Worm (Caenorhabditis elegans) whole organism, L3 larva: ENCODE results near the gene pdi-6.

ENCODE experiments used
- R02D3.7 ChIP-seq: fragments of 150-350 bp; optimal IDR thresholded peaks from 2 replicates; lab custom pipeline; 2014; ENCODE audit warnings: missing biosample characterization, missing genetic modification characterization
- ZK546.5 ChIP-seq: sonication (generic microtip); optimal IDR thresholded peaks from 2 replicates; lab custom pipeline; 2017; ENCODE audit warnings: missing biosample characterization, missing genetic modification characterization
- aly-2 ChIP-seq: fragments of 150-350 bp; optimal IDR thresholded peaks from 2 replicates; lab custom pipeline; 2014; ENCODE audit warnings: missing biosample characterization, missing genetic modification characterization
- ama-1 ChIP-seq: fragments of 150-350 bp; optimal IDR thresholded peaks from 2 replicates; lab custom pipeline; 2018
- ceh-16 ChIP-seq: sonication (generic microtip); optimal IDR thresholded peaks from 2 replicates; lab custom pipeline; 2017; ENCODE audit warnings: missing biosample characterization, missing genetic modification characterization
- ceh-28 ChIP-seq: fragments of 150-350 bp; optimal IDR thresholded peaks from 2 replicates; lab custom pipeline; 2014; ENCODE audit warnings: missing biosample characterization, missing genetic modification reagents, missing genetic modification characterization
- ceh-82 ChIP-seq: fragments of 150-350 bp; optimal IDR thresholded peaks from 2 replicates; lab custom pipeline; 2014; ENCODE audit warnings: missing biosample characterization, missing genetic modification characterization
- ceh-9 ChIP-seq: sonication (generic microtip); optimal IDR thresholded peaks from 2 replicates; lab custom pipeline; 2018; ENCODE audit warnings: missing biosample characterization, missing genetic modification characterization
- daf-12 ChIP-seq: fragments of 150-350 bp; optimal IDR thresholded peaks from 2 replicates; lab custom pipeline; 2014; ENCODE audit warnings: missing biosample characterization, missing genetic modification reagents, missing genetic modification characterization
- egl-27 ChIP-seq: sonication (generic microtip); optimal IDR thresholded peaks from 4 replicates; lab custom pipeline; 2017; ENCODE audit warnings: missing biosample characterization, missing genetic modification reagents, missing genetic modification characterization
- egl-5 ChIP-seq: fragments of 150-350 bp; optimal IDR thresholded peaks from 2 replicates; lab custom pipeline; 2017; ENCODE audit warnings: missing biosample characterization, missing genetic modification reagents, missing genetic modification characterization, inconsistent platforms
- elt-1 ChIP-seq: fragments of 150-350 bp; optimal IDR thresholded peaks from 2 replicates; lab custom pipeline; 2014; ENCODE audit warnings: missing biosample characterization, missing genetic modification characterization
- elt-2 ChIP-seq: sonication (generic microtip); optimal IDR thresholded peaks from 2 replicates; lab custom pipeline; 2016; ENCODE audit warnings: missing genetic modification reagents, mild to moderate bottlenecking, missing genetic modification characterization, missing compliant biosample characterization
- elt-3 ChIP-seq, 3 experiments: fragments of 150-350 bp in 1 of 3; sonication (generic microtip) in 2 of 3; optimal IDR thresholded peaks; 2 replicates in 2 of 3; 4 replicates in 1 of 3; lab custom pipeline; 2014 to 2017; ENCODE audit warnings: missing biosample characterization in 3 of 3, missing genetic modification characterization in 3 of 3
- eor-1 ChIP-seq, 2 experiments: fragments of 150-350 bp; optimal IDR thresholded peaks; 2 replicates each; lab custom pipeline; 2014 to 2018; ENCODE audit warnings: missing biosample characterization in 2 of 2, missing genetic modification characterization in 2 of 2
- fkh-10 ChIP-seq: sonication (generic microtip); optimal IDR thresholded peaks from 2 replicates; lab custom pipeline; 2017; ENCODE audit warnings: missing biosample characterization, missing genetic modification reagents, missing genetic modification characterization
- fkh-2 ChIP-seq: fragments of 150-350 bp; optimal IDR thresholded peaks from 2 replicates; lab custom pipeline; 2014; ENCODE audit warnings: missing biosample characterization, missing genetic modification reagents, missing genetic modification characterization
- fos-1 ChIP-seq: fragments of 150-350 bp; optimal IDR thresholded peaks from 2 replicates; lab custom pipeline; 2014; ENCODE audit warnings: missing biosample characterization, missing genetic modification characterization
- hmg-11 ChIP-seq: sonication (generic microtip); optimal IDR thresholded peaks from 2 replicates; lab custom pipeline; 2016; ENCODE audit warnings: missing genetic modification characterization, missing compliant biosample characterization
- jun-1 ChIP-seq: fragments of 150-350 bp; optimal IDR thresholded peaks from 2 replicates; lab custom pipeline; 2014; ENCODE audit warnings: missing biosample characterization, missing genetic modification reagents, missing genetic modification characterization
- lin-15B ChIP-seq: fragments of 150-350 bp; optimal IDR thresholded peaks from 2 replicates; lab custom pipeline; 2014; ENCODE audit warnings: missing biosample characterization, missing genetic modification characterization
- lin-39 ChIP-seq: fragments of 150-350 bp; optimal IDR thresholded peaks from 2 replicates; lab custom pipeline; 2018; ENCODE audit warnings: missing biosample characterization, missing genetic modification reagents, missing genetic modification characterization
- lsy-12 ChIP-seq: sonication (generic microtip); optimal IDR thresholded peaks from 2 replicates; lab custom pipeline; 2016; ENCODE audit warnings: mild to moderate bottlenecking, missing genetic modification characterization, missing compliant biosample characterization
- mdl-1 ChIP-seq: fragments of 150-350 bp; optimal IDR thresholded peaks from 2 replicates; lab custom pipeline; 2014; ENCODE audit warnings: missing biosample characterization, missing genetic modification characterization
- mml-1 ChIP-seq: fragments of 150-350 bp; sonication (generic microtip); optimal IDR thresholded peaks from 3 replicates; lab custom pipeline; 2014; ENCODE audit warnings: missing biosample characterization, missing genetic modification characterization
- nfya-1 ChIP-seq: sonication (generic microtip); optimal IDR thresholded peaks from 2 replicates; lab custom pipeline; 2017; ENCODE audit warnings: missing genetic modification characterization, mild to moderate bottlenecking, missing compliant biosample characterization, antibody characterized with exemption, moderate library complexity; ENCODE audit not compliant: insufficient read depth
- nhr-11 ChIP-seq: fragments of 150-350 bp; optimal IDR thresholded peaks from 2 replicates; lab custom pipeline; 2014; ENCODE audit warnings: missing biosample characterization, missing genetic modification characterization
- nhr-12 ChIP-seq: fragments of 150-350 bp; optimal IDR thresholded peaks from 2 replicates; lab custom pipeline; 2014; ENCODE audit warnings: missing biosample characterization, missing genetic modification characterization
- nhr-23 ChIP-seq: fragments of 150-350 bp; optimal IDR thresholded peaks from 2 replicates; lab custom pipeline; 2014; ENCODE audit warnings: missing biosample characterization, missing genetic modification reagents, missing genetic modification characterization
- nhr-237 ChIP-seq: fragments of 150-350 bp; optimal IDR thresholded peaks from 2 replicates; lab custom pipeline; 2014; ENCODE audit warnings: missing biosample characterization, missing genetic modification characterization
- nhr-25 ChIP-seq: sonication (generic microtip); optimal IDR thresholded peaks from 2 replicates; lab custom pipeline; 2017; ENCODE audit warnings: missing biosample characterization, missing genetic modification characterization
- nhr-28 ChIP-seq: fragments of 150-350 bp; optimal IDR thresholded peaks from 2 replicates; lab custom pipeline; 2014; ENCODE audit warnings: missing biosample characterization, missing genetic modification characterization
- nhr-43 ChIP-seq: sonication (generic microtip); optimal IDR thresholded peaks from 2 replicates; lab custom pipeline; 2016; ENCODE audit warnings: mild to moderate bottlenecking, missing genetic modification characterization, missing compliant biosample characterization; ENCODE audit not compliant: poor library complexity, severe bottlenecking
- nhr-67 ChIP-seq: fragments of 150-350 bp; optimal IDR thresholded peaks from 2 replicates; lab custom pipeline; 2014; ENCODE audit warnings: missing biosample characterization, missing genetic modification characterization
- nhr-76 ChIP-seq: fragments of 150-350 bp; sonication (generic microtip); optimal IDR thresholded peaks from 5 replicates; lab custom pipeline; 2014; ENCODE audit warnings: missing biosample characterization, missing genetic modification characterization
- nhr-77 ChIP-seq: fragments of 150-350 bp; optimal IDR thresholded peaks from 2 replicates; lab custom pipeline; 2014; ENCODE audit warnings: missing biosample characterization, missing genetic modification characterization
- pha-4 ChIP-seq: fragments of 150-350 bp; optimal IDR thresholded peaks from 2 replicates; lab custom pipeline; 2014; ENCODE audit warnings: missing biosample characterization, missing genetic modification reagents, missing genetic modification characterization
- pqm-1 ChIP-seq: fragments of 150-350 bp; optimal IDR thresholded peaks from 2 replicates; lab custom pipeline; 2017; ENCODE audit warnings: missing biosample characterization, missing genetic modification characterization, inconsistent platforms
- sea-2 ChIP-seq: fragments of 150-350 bp; sonication (generic microtip); optimal IDR thresholded peaks from 4 replicates; lab custom pipeline; 2014; ENCODE audit warnings: missing biosample characterization, missing genetic modification reagents, missing genetic modification characterization
- skn-1 ChIP-seq: fragments of 150-350 bp; optimal IDR thresholded peaks from 2 replicates; lab custom pipeline; 2014; ENCODE audit warnings: missing biosample characterization, missing genetic modification characterization
- snpc-4 ChIP-seq: fragments of 150-350 bp; optimal IDR thresholded peaks from 2 replicates; lab custom pipeline; 2014; ENCODE audit warnings: missing biosample characterization, missing genetic modification characterization
- tbx-2 ChIP-seq: sonication (generic microtip); optimal IDR thresholded peaks from 2 replicates; lab custom pipeline; 2016; ENCODE audit warnings: mild to moderate bottlenecking, missing genetic modification characterization, missing compliant biosample characterization
- unc-39 ChIP-seq: sonication (generic microtip); optimal IDR thresholded peaks from 4 replicates; lab custom pipeline; 2017; ENCODE audit warnings: missing biosample characterization, missing genetic modification characterization
- unc-62 ChIP-seq: fragments of 150-350 bp; sonication (generic microtip); optimal IDR thresholded peaks from 4 replicates; lab custom pipeline; 2014; ENCODE audit warnings: missing biosample characterization, missing genetic modification reagents, missing genetic modification characterization
- zag-1 ChIP-seq: fragments of 150-350 bp; optimal IDR thresholded peaks from 2 replicates; lab custom pipeline; 2014; ENCODE audit warnings: missing biosample characterization, missing genetic modification characterization
- ztf-11 ChIP-seq: fragments of 150-350 bp; optimal IDR thresholded peaks from 2 replicates; lab custom pipeline; 2014; ENCODE audit warnings: missing biosample characterization, missing genetic modification characterization
- ztf-4 ChIP-seq: fragments of 150-350 bp; optimal IDR thresholded peaks from 2 replicates; lab custom pipeline; 2014; ENCODE audit warnings: missing biosample characterization, missing genetic modification characterization

The pdi-6 gene

ce11 chrX:7068400-7068799, at the start of gene pdi-6:
Gene pdi-6, minus strand, starts transcription at chrX:7068563.
- TF ChIP-seq tbx-2 (tag; lab: Kevin White, UChicago) (peak; percentile 75), nhr-237 (tag; lab: Kevin White, UChicago) (no peak), nhr-28 (no peak), ZK546.5 (tag; lab: Kevin White, UChicago) (no peak), unc-39 (tag; lab: Kevin White, UChicago) (no peak), nhr-12 (tag; lab: Kevin White, UChicago) (no peak), ceh-9 (tag; lab: Kevin White, UChicago) (no peak), elt-2 (peak; percentile 86), ceh-16 (tag; lab: Kevin White, UChicago) (no peak), nhr-77 (tag; lab: Kevin White, UChicago) (peak; percentile 76), aly-2 (tag; lab: Kevin White, UChicago) (no peak), nhr-25 (tag; lab: Kevin White, UChicago) (peak; percentile 96), R02D3.7 (tag; lab: Kevin White, UChicago) (peak; percentile 77), egl-5 (peak; percentile 8), ceh-82 (no peak), egl-27 (tag; lab: Kevin White, UChicago) (no peak), lin-39 (tag; lab: Kevin White, UChicago) (peak; percentile 96), nhr-76 (tag; lab: Kevin White, UChicago) (no peak), daf-12 (no peak), ama-1 (no peak), hmg-11 (tag; lab: Kevin White, UChicago) (no peak), mml-1 (tag; lab: Kevin White, UChicago) (no peak), unc-62 (GFP tag; lab: Kevin White, UChicago) (peak; percentile 25), lin-15B (tag; lab: Kevin White, UChicago) (peak; percentile 97), nhr-23 (peak; percentile 95), ztf-11 (no peak), zag-1 (no peak), pqm-1 (tag; lab: Kevin White, UChicago) (peak; percentile 77), fkh-10 (GFP tag; lab: Kevin White, UChicago) (no peak), mdl-1 (tag; lab: Kevin White, UChicago) (peak; percentile 17), ztf-4 (tag; lab: Kevin White, UChicago) (peak; percentile 3), nfya-1 (tag; lab: Kevin White, UChicago) (peak; percentile 100), lsy-12 (tag; lab: Kevin White, UChicago) (peak; percentile 89), skn-1 (peak; percentile 52), nhr-43 (tag; lab: Kevin White, UChicago) (peak; percentile 82), pha-4 (peak; percentile 90), eor-1 (tag; optimal IDR thresholded peaks at IDR 0.05; lab: Kevin White, UChicago) (peak in 1 of 2 experiments; percentile 31), elt-3 (tag; optimal IDR thresholded peaks at IDR 0.05; lab: Kevin White, UChicago) (peak in 1 of 3 experiments; percentile 71), jun-1 (tag; lab: Kevin White, UChicago) (peak; percentile 87), sea-2 (GFP tag; lab: Kevin White, UChicago) (no peak), fos-1 (tag; lab: Kevin White, UChicago) (no peak), snpc-4 (tag; lab: Kevin White, UChicago) (peak; percentile 85), elt-1 (tag; lab: Kevin White, UChicago) (no peak), fkh-2 (tag; lab: Kevin White, UChicago) (no peak), nhr-67 (tag; lab: Kevin White, UChicago) (no peak), ceh-28 (tag; lab: Kevin White, UChicago) (peak; percentile 85), nhr-11 (tag; lab: Kevin White, UChicago) (no peak)
